Fruit fly (Drosophila melanogaster): ENCODE results near the gene IntS4.

DNA sequence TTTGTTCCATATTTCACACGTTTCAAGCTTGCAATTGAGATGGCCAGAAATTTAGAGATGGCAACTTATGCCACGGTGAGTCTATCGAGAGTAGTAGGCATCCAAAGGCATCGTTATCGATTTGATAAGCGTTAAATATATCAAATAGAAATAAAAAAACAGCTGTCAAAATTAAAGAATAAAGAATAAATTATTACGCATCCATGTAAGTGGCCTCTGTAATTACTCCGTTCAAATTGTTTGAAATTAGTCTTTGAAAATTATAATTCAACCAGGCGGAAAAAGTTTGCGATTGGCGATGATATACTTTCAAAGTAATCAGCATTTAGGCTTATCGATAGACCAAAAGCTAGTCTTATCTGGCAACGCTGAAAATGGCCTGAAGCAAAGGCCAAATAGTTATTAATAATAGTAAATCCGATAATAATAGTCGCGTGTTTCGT is 33.1 kb upstream of the IntS4 start, which contains the start of the genes CG12659 and Crag:
- TF ChIP-seq usp (GFP tag; optimal IDR thresholded peaks at IDR 0.05) (no peak), EcR (GFP tag; optimal IDR thresholded peaks at IDR 0.05) (no peak)
